Worm (Caenorhabditis elegans) whole organism, young adult: ENCODE results near the gene npax-2.

Experiments
- K11D2.4 ChIP-seq: fragments of 200-800 bp; sonication (Bioruptor generic); IDR thresholded peaks from 2 replicates; pipeline ENCODE4 v1.3.6; 2022; ENCODE audit warnings: missing genetic modification reagents, missing genetic modification characterization, missing compliant biosample characterization
- die-1 ChIP-seq: sonication (generic microtip); optimal IDR thresholded peaks from 2 replicates; lab custom pipeline; 2016; ENCODE audit warnings: missing genotype, mild to moderate bottlenecking, missing genetic modification characterization, missing compliant biosample characterization
- him-1 ChIP-seq: sonication (generic microtip); optimal IDR thresholded peaks from 2 replicates; lab custom pipeline; 2016; ENCODE audit warnings: missing genotype, missing genetic modification reagents, missing genetic modification characterization, missing compliant biosample characterization
- lin-35 ChIP-seq, 3 experiments: fragments of 150-350 bp in 2 of 3; sonication (generic microtip) in 1 of 3; optimal IDR thresholded peaks; 2 replicates each; lab custom pipeline; 2014 to 2018; ENCODE audit warnings: missing biosample characterization in 3 of 3, missing genetic modification characterization in 3 of 3, missing genetic modification reagents in 3 of 3
- ztf-18 ChIP-seq: sonication (generic microtip); optimal IDR thresholded peaks from 2 replicates; lab custom pipeline; 2016; ENCODE audit warnings: missing genotype, mild to moderate bottlenecking, missing genetic modification characterization, missing compliant biosample characterization

DNA sequence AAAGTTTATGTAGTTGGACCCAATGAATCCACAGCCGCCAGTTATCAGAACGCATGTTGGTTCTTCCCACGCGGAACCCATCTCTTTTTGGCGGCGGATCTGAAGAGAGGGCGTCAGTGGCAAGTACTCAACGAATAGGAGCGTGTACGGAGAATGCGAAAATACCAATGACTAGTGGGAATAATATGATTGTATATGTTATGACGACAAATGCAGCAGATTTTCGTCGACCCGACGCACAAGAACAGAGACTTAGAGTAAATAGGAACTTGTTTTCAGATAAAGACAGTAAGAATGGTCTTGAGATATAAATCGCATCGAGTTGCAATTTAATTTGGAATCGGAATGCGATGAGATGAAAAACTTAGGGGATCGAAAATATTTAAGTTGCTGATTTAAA lies 36.9 kb downstream of the npax-2 start, which contains the start of gene bus-5:
- TF ChIP-seq ztf-18 (tag; lab: Kevin White, UChicago) (no peak), die-1 (tag; lab: Kevin White, UChicago) (no peak), lin-35 (GFP tag; optimal IDR thresholded peaks at IDR 0.05; lab: Kevin White, UChicago) (no peak), K11D2.4 (GFP tag; lab: Robert Waterston, UW) (no peak), him-1 (no peak)
